Fruit fly (Drosophila melanogaster) whole organism, embryonic: ENCODE measurements around the gene drongo.

Experiments used
- C15 ChIP-seq: fragments of 200-800 bp; sonication (Bioruptor generic); IDR thresholded peaks from 3 replicates; pipeline ENCODE4 v1.3.6; 2022; ENCODE audit warnings: missing biosample characterization, missing genetic modification characterization
- CG11504 ChIP-seq: fragments of 200-800 bp; sonication (Bioruptor generic); optimal IDR thresholded peaks from 3 replicates; lab custom pipeline; 2019; ENCODE audit warnings: missing biosample characterization, mild to moderate bottlenecking, missing genetic modification characterization, moderate library complexity
- CG11695 ChIP-seq: fragments of 200-800 bp; sonication (Bioruptor generic); IDR thresholded peaks from 3 replicates; pipeline ENCODE4 v1.3.6; 2022; ENCODE audit warnings: missing biosample characterization, missing genetic modification characterization
- CG11696 ChIP-seq: fragments of 200-800 bp; sonication (Bioruptor generic); IDR thresholded peaks from 2 replicates; pipeline ENCODE4 v1.3.6; 2022; ENCODE audit warnings: missing biosample characterization, missing genetic modification characterization
- CG13287 ChIP-seq: fragments of 200-800 bp; sonication (Bioruptor generic); IDR thresholded peaks from 2 replicates; pipeline ENCODE4 v1.3.6; 2022; ENCODE audit warnings: missing biosample characterization, missing genetic modification characterization; ENCODE audit not compliant: partially characterized antibody
- CG1529 ChIP-seq: fragments of 200-800 bp; sonication (Bioruptor generic); optimal IDR thresholded peaks from 3 replicates; lab custom pipeline; 2018; ENCODE audit warnings: missing biosample characterization, missing genetic modification characterization
- CG16863 ChIP-seq: fragments of 200-800 bp; sonication (Bioruptor generic); optimal IDR thresholded peaks from 3 replicates; lab custom pipeline; 2016; ENCODE audit warnings: missing biosample characterization, missing genetic modification characterization
- CG17186 ChIP-seq: fragments of 200-800 bp; sonication (Bioruptor generic); optimal IDR thresholded peaks from 3 replicates; lab custom pipeline; 2017; ENCODE audit warnings: missing biosample characterization, missing genetic modification reagents, missing genetic modification characterization
- CG17328 ChIP-seq: fragments of 200-800 bp; sonication (Bioruptor generic); IDR thresholded peaks from 2 replicates; pipeline ENCODE4 v1.3.6; 2022; ENCODE audit warnings: missing biosample characterization, missing genetic modification characterization
- CG17359 ChIP-seq: fragments of 200-800 bp; sonication (Bioruptor generic); optimal IDR thresholded peaks from 3 replicates; lab custom pipeline; 2018; ENCODE audit warnings: missing biosample characterization, mild to moderate bottlenecking, missing genetic modification characterization, moderate library complexity
- CG17385 ChIP-seq: fragments of 200-800 bp; sonication (Bioruptor generic); optimal IDR thresholded peaks from 3 replicates; lab custom pipeline; 2018; ENCODE audit warnings: missing biosample characterization, mild to moderate bottlenecking, missing genetic modification characterization
- CG2129 ChIP-seq: fragments of 200-800 bp; sonication (Bioruptor generic); IDR thresholded peaks from 2 replicates; pipeline ENCODE4 v1.3.6; 2022; ENCODE audit warnings: missing biosample characterization, missing genetic modification characterization; ENCODE audit not compliant: partially characterized antibody
- CG30403 ChIP-seq: fragments of 200-800 bp; sonication (Bioruptor generic); optimal IDR thresholded peaks from 3 replicates; lab custom pipeline; 2016; ENCODE audit warnings: missing biosample characterization, missing genetic modification characterization
- CG3163 ChIP-seq: fragments of 200-800 bp; sonication (Bioruptor generic); optimal IDR thresholded peaks from 3 replicates; lab custom pipeline; 2016; ENCODE audit warnings: missing biosample characterization, missing genetic modification characterization
- CG42726 ChIP-seq: fragments of 200-800 bp; sonication (Bioruptor generic); IDR thresholded peaks from 2 replicates; pipeline ENCODE4 v1.3.6; 2022; ENCODE audit warnings: missing biosample characterization, missing genetic modification characterization; ENCODE audit not compliant: partially characterized antibody
- CG43689 ChIP-seq: fragments of 200-800 bp; sonication (Bioruptor generic); IDR thresholded peaks from 2 replicates; pipeline ENCODE4 v1.3.6; 2022; ENCODE audit warnings: missing biosample characterization, missing genetic modification characterization
- CG7745 ChIP-seq: fragments of 200-800 bp; sonication (Bioruptor generic); optimal IDR thresholded peaks from 2 replicates; lab custom pipeline; 2018; ENCODE audit warnings: missing biosample characterization, mild to moderate bottlenecking, missing genetic modification characterization, moderate library complexity
- CG8359 ChIP-seq: fragments of 200-800 bp; sonication (Bioruptor generic); optimal IDR thresholded peaks from 2 replicates; lab custom pipeline; 2017; ENCODE audit warnings: missing biosample characterization, mild to moderate bottlenecking, missing genetic modification characterization, borderline replicate concordance
- Drgx ChIP-seq: fragments of 200-800 bp; sonication (Bioruptor generic); IDR thresholded peaks from 2 replicates; pipeline ENCODE4 v1.3.6; 2022; ENCODE audit warnings: missing biosample characterization, missing genetic modification characterization
- E2f2 ChIP-seq: fragments of 200-800 bp; sonication (Bioruptor generic); IDR thresholded peaks from 2 replicates; pipeline ENCODE4 v1.3.6; 2022; ENCODE audit warnings: missing biosample characterization, missing genetic modification characterization
- Hand ChIP-seq: fragments of 200-800 bp; sonication (Bioruptor generic); optimal IDR thresholded peaks from 2 replicates; lab custom pipeline; 2017; ENCODE audit warnings: mild to moderate bottlenecking, missing biosample characterization, missing genetic modification reagents, missing genetic modification characterization
- Hr78 ChIP-seq, 2 experiments: fragments of 200-800 bp in 1 of 2; fragments of >200 bp in 1 of 2; sonication (Bioruptor generic) in 1 of 2; optimal IDR thresholded peaks; 2 replicates each; lab custom pipeline; 2017 to 2019; ENCODE audit warnings: missing biosample characterization in 2 of 2, missing genetic modification characterization in 2 of 2, mild to moderate bottlenecking in 1 of 2, moderate library complexity in 1 of 2
- Myb ChIP-seq: fragments of 200-800 bp; sonication (Bioruptor generic); optimal IDR thresholded peaks from 2 replicates; lab custom pipeline; 2016; ENCODE audit warnings: missing biosample characterization, missing genetic modification characterization
- NK7.1 ChIP-seq: fragments of 200-800 bp; sonication (Bioruptor generic); optimal IDR thresholded peaks from 3 replicates; lab custom pipeline; 2016; ENCODE audit warnings: missing biosample characterization, missing genetic modification characterization
- Pdp1 ChIP-seq, 2 experiments: fragments of 200-800 bp; sonication (Bioruptor generic); optimal IDR thresholded peaks; 3 replicates each; lab custom pipeline; 2016; ENCODE audit warnings: missing biosample characterization in 2 of 2, missing genetic modification characterization in 2 of 2, mild to moderate bottlenecking in 1 of 2, moderate library complexity in 1 of 2
- Ptx1 ChIP-seq: fragments of 200-800 bp; sonication (Bioruptor generic); IDR thresholded peaks from 2 replicates; pipeline ENCODE4 v1.3.6; 2022; ENCODE audit warnings: missing biosample characterization, missing genetic modification characterization
- Side ChIP-seq: fragments of 200-800 bp; sonication (Bioruptor generic); optimal IDR thresholded peaks from 2 replicates; lab custom pipeline; 2016; ENCODE audit warnings: missing biosample characterization, missing genetic modification characterization
- crp ChIP-seq, 2 experiments: fragments of 200-800 bp; sonication (Bioruptor generic); optimal IDR thresholded peaks; 2 replicates in 1 of 2; 3 replicates in 1 of 2; lab custom pipeline; 2017; ENCODE audit warnings: missing biosample characterization in 2 of 2, missing genetic modification characterization in 2 of 2, mild to moderate bottlenecking in 1 of 2, moderate library complexity in 1 of 2
- ems ChIP-seq: fragments of 200-800 bp; sonication (Bioruptor generic); optimal IDR thresholded peaks from 3 replicates; lab custom pipeline; 2016; ENCODE audit warnings: missing biosample characterization, missing genetic modification characterization
- ftz-f1 ChIP-seq: fragments of 200-800 bp; sonication (Bioruptor generic); optimal IDR thresholded peaks from 2 replicates; lab custom pipeline; 2016; ENCODE audit warnings: missing biosample characterization, missing genetic modification characterization
- fu2 ChIP-seq: fragments of 200-800 bp; sonication (Bioruptor generic); optimal IDR thresholded peaks from 2 replicates; lab custom pipeline; 2016; ENCODE audit warnings: missing biosample characterization, missing genetic modification characterization
- gro ChIP-seq: fragments of 200-800 bp; sonication (Bioruptor generic); optimal IDR thresholded peaks from 2 replicates; lab custom pipeline; 2016; ENCODE audit warnings: missing biosample characterization, missing genetic modification characterization
- ind ChIP-seq: fragments of 200-800 bp; sonication (Bioruptor generic); optimal IDR thresholded peaks from 3 replicates; lab custom pipeline; 2016; ENCODE audit warnings: missing biosample characterization, missing genetic modification characterization
- knrl ChIP-seq: fragments of 200-800 bp; sonication (Bioruptor generic); IDR thresholded peaks from 3 replicates; pipeline ENCODE4 v1.3.6; 2022; ENCODE audit warnings: missing biosample characterization, missing genetic modification characterization; ENCODE audit not compliant: partially characterized antibody
- p53 ChIP-seq: fragments of 200-800 bp; sonication (Bioruptor generic); optimal IDR thresholded peaks from 2 replicates; lab custom pipeline; 2016; ENCODE audit warnings: missing biosample characterization, missing genetic modification characterization
- rib ChIP-seq: fragments of 200-800 bp; sonication (Bioruptor generic); IDR thresholded peaks from 2 replicates; pipeline ENCODE4 v1.3.6; 2022; ENCODE audit warnings: missing biosample characterization, missing genetic modification characterization
- sna ChIP-seq: fragments of 200-800 bp; sonication (Bioruptor generic); IDR thresholded peaks from 2 replicates; pipeline ENCODE4 v1.3.6; 2022; ENCODE audit warnings: missing biosample characterization, missing genetic modification characterization; ENCODE audit not compliant: partially characterized antibody
- so ChIP-seq: fragments of 200-800 bp; sonication (Bioruptor generic); IDR thresholded peaks from 3 replicates; pipeline ENCODE4 v1.3.6; 2022; ENCODE audit warnings: missing biosample characterization, missing genetic modification characterization
- sob ChIP-seq: fragments of 200-800 bp; sonication (Bioruptor generic); IDR thresholded peaks from 2 replicates; pipeline ENCODE4 v1.3.6; 2022; ENCODE audit warnings: missing biosample characterization, missing genetic modification characterization

drongo gene

DNA sequence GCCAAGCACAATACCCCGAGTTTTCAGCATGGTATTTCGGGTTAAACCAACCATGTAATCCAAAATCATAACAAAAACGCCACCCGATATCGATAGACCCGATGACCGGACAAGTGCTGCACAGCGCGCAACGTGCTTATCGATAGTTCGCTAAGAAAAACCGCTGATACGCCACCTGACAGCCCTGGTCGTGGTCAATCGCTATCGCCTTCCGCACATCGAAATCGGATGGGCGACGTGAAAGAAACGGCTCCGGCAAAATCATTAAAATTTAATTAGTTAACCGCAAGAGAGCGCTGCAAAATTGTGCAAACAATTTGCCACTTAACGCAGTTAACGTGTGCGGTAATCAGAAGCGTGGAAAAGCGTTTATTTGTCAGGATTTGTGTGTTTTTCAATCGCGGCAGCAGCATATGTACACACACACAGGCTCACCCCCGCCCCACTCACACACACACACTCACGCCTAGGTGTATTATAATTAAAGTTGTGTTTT is 25.1 kb downstream of the drongo start, which contains the start of the genes CG3862 and dock (continued):
- TF ChIP-seq sob = peak; percentile 75
- TF ChIP-seq CG17328 = 0 out of 2 replicates have a peak, but pooled peaks have one; percentile 4
- TF ChIP-seq CG17385 (GFP tag; lab: Kevin White, UChicago) = peak; percentile 21
- TF ChIP-seq CG7745 (tag; lab: Kevin White, UChicago) = peak; percentile 56
- no peak for TF ChIP-seq Hand
- peak; percentile 76 for TF ChIP-seq Myb (GFP tag; lab: Kevin White, UChicago)
- no peak for TF ChIP-seq CG16863 (GFP tag; lab: Kevin White, UChicago)
- TF ChIP-seq CG30403 (GFP tag; lab: Kevin White, UChicago) = peak; percentile 41
- peak; percentile 71 for TF ChIP-seq CG2129 (GFP tag; lab: Robert Waterston, UW)
- no peak for TF ChIP-seq CG43689 (GFP tag; lab: Robert Waterston, UW)
- peak; percentile 13; the same call in 1 of the 3 replicates for TF ChIP-seq so
- TF ChIP-seq CG8359 (GFP tag; lab: Kevin White, UChicago) = no peak
- TF ChIP-seq CG11696 = no peak
- peak; percentile 97 for TF ChIP-seq CG17186 (GFP tag; lab: Kevin White, UChicago)
- TF ChIP-seq fu2 = peak; percentile 28
- peak; percentile 40 for TF ChIP-seq CG11504 (tag; lab: Kevin White, UChicago)
- peak; percentile 39; the same call in 1 of the 2 replicates for TF ChIP-seq rib (GFP tag; lab: Robert Waterston, UW)
- peak; percentile 66 for TF ChIP-seq CG3163 (GFP tag; lab: Kevin White, UChicago)
- TF ChIP-seq crp (GFP tag; optimal IDR thresholded peaks at IDR 0.05; lab: Kevin White, UChicago) = peak in 1 of 2 experiments; percentile 60
- peak; percentile 45 for TF ChIP-seq CG17359 (tag; lab: Kevin White, UChicago)
- TF ChIP-seq CG13287 (GFP tag; lab: Robert Waterston, UW) = peak; percentile 96
- TF ChIP-seq CG1529 (GFP tag; lab: Kevin White, UChicago) = no peak
- peak; percentile 74 for TF ChIP-seq ftz-f1 (GFP tag; lab: Kevin White, UChicago)
- peak; percentile 52 to 86 for TF ChIP-seq Pdp1 (GFP tag; optimal IDR thresholded peaks at IDR 0.05; lab: Kevin White, UChicago)
- TF ChIP-seq Side (GFP tag; lab: Kevin White, UChicago) = peak; percentile 35
- peak; percentile 58 for TF ChIP-seq NK7.1
- TF ChIP-seq E2f2 (GFP tag; lab: Robert Waterston, UW) = peak; percentile 77
- peak; percentile 91 for TF ChIP-seq knrl
- 0 out of 3 replicates have a peak, but pooled peaks have one; percentile 12 for TF ChIP-seq CG11695
- no peak for TF ChIP-seq C15 (GFP tag; lab: Robert Waterston, UW)
- peak; percentile 77 for TF ChIP-seq gro (GFP tag; lab: Kevin White, UChicago)
- peak; percentile 62 for TF ChIP-seq ems
- TF ChIP-seq Drgx (GFP tag; lab: Robert Waterston, UW) = no peak
- peak; percentile 88 for TF ChIP-seq sna (GFP tag; lab: Robert Waterston, UW)
- peak; percentile 39 for TF ChIP-seq ind (GFP tag; lab: Kevin White, UChicago)
- TF ChIP-seq Ptx1 = peak; percentile 30; the same call in 1 of the 2 replicates
- TF ChIP-seq, all 482 proteins: peak for 289

DNA sequence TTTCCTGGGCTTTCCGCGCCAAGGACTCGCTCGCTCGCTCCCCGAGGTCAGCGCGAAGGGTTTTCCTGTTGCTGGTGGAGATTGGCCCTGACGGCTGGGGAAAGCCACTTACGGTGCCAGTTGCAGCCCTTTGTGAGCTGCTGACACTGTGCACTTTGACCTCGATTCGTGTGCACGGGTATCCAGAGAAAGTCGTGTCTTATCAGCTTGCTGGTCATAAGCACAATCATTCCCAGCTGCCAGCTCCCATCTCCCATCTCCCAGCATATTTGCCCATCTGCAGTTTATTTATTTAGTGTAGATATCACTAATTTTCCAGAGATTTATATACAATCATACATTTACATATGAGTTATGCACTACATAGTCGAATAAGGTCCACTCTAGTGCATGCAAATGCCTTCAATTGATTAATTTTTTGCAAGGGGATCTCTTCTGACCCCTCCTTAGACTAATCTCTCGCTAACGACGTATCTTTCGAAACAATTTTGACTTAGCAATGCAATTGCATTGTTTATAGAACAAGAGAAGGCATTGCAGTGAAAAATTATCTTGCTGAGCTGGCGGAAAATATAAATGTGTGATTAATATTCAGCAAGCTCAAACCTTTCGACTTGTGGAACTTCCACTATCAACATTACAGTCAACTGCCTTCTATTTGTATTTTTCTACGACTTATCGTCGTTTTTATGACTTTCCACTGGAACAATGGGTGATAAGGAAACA is 28.7 kb downstream of the drongo start:
- TF ChIP-seq p53 (GFP tag; lab: Kevin White, UChicago) (no peak), CG42726 (GFP tag; lab: Robert Waterston, UW) (0 out of 2 replicates have a peak, but pooled peaks have one; percentile 48), Hr78 (GFP tag; optimal IDR thresholded peaks at IDR 0.05; lab: Kevin White, UChicago) (peak in 1 of 2 experiments; percentile 62)
